Fruit fly (Drosophila melanogaster) whole organism, embryonic: ENCODE measurements around the gene CG1764.

ENCODE experiments used
- Aef1 ChIP-seq: fragments of 200-800 bp; sonication (Bioruptor generic); IDR thresholded peaks from 3 replicates; pipeline ENCODE4 v1.3.6; 2022; ENCODE audit warnings: missing biosample characterization, missing genetic modification characterization
- CG10147 ChIP-seq: fragments of 200-800 bp; sonication (Bioruptor generic); optimal IDR thresholded peaks from 2 replicates; lab custom pipeline; 2019; ENCODE audit warnings: missing biosample characterization, mild to moderate bottlenecking, missing genetic modification characterization, moderate library complexity
- CG10321 ChIP-seq: fragments of 200-800 bp; sonication (Bioruptor generic); IDR thresholded peaks from 2 replicates; pipeline ENCODE4 v1.3.6; 2022; ENCODE audit warnings: missing biosample characterization, missing genetic modification characterization
- CG11696 ChIP-seq: fragments of 200-800 bp; sonication (Bioruptor generic); IDR thresholded peaks from 2 replicates; pipeline ENCODE4 v1.3.6; 2022; ENCODE audit warnings: missing biosample characterization, missing genetic modification characterization
- CG12391 ChIP-seq: fragments of 200-800 bp; sonication (Bioruptor generic); optimal IDR thresholded peaks from 3 replicates; lab custom pipeline; 2018; ENCODE audit warnings: missing biosample characterization, mild to moderate bottlenecking, missing genetic modification characterization, moderate library complexity
- CG14667 ChIP-seq: fragments of 200-800 bp; sonication (Bioruptor generic); IDR thresholded peaks from 2 replicates; pipeline ENCODE4 v1.3.6; 2022; ENCODE audit warnings: missing biosample characterization, missing genetic modification characterization
- CG1602 ChIP-seq: fragments of 200-800 bp; sonication (Bioruptor generic); optimal IDR thresholded peaks from 3 replicates; lab custom pipeline; 2016; ENCODE audit warnings: missing biosample characterization, missing genetic modification characterization
- CG1647 ChIP-seq: fragments of 200-800 bp; sonication (Bioruptor generic); optimal IDR thresholded peaks from 3 replicates; lab custom pipeline; 2016; ENCODE audit warnings: missing biosample characterization, missing genetic modification characterization
- CG17361 ChIP-seq: fragments of 200-800 bp; sonication (Bioruptor generic); IDR thresholded peaks from 3 replicates; pipeline ENCODE4 v1.3.6; 2022; ENCODE audit warnings: missing biosample characterization, missing genetic modification characterization
- CG17612 ChIP-seq: fragments of 200-800 bp; sonication (Bioruptor generic); IDR thresholded peaks from 2 replicates; pipeline ENCODE4 v1.3.6; 2022; ENCODE audit warnings: missing biosample characterization, missing genetic modification characterization
- CG17802 ChIP-seq: fragments of 200-800 bp; sonication (Bioruptor generic); optimal IDR thresholded peaks from 2 replicates; lab custom pipeline; 2018; ENCODE audit warnings: missing biosample characterization, mild to moderate bottlenecking, missing genetic modification characterization, moderate library complexity
- CG2889 ChIP-seq: fragments of 200-800 bp; sonication (Bioruptor generic); IDR thresholded peaks from 3 replicates; pipeline ENCODE4 v1.3.6; 2022; ENCODE audit warnings: missing biosample characterization, missing genetic modification characterization
- CG32772 ChIP-seq: fragments of 200-800 bp; sonication (Bioruptor generic); IDR thresholded peaks from 2 replicates; pipeline ENCODE4 v1.3.6; 2022; ENCODE audit warnings: missing biosample characterization, missing genetic modification characterization
- CG5953 ChIP-seq: fragments of 200-800 bp; sonication (Bioruptor generic); IDR thresholded peaks from 2 replicates; pipeline ENCODE4 v1.3.6; 2022; ENCODE audit warnings: missing biosample characterization, missing genetic modification characterization
- CG6175 ChIP-seq: fragments of 200-800 bp; sonication (Bioruptor generic); IDR thresholded peaks from 3 replicates; pipeline ENCODE4 v1.3.6; 2022; ENCODE audit warnings: missing biosample characterization, missing genetic modification characterization
- CG6813 ChIP-seq: fragments of 200-800 bp; sonication (Bioruptor generic); optimal IDR thresholded peaks from 2 replicates; lab custom pipeline; 2017; ENCODE audit warnings: missing biosample characterization, missing genetic modification characterization, mild to moderate bottlenecking, moderate library complexity, missing genetic modification reagents
- CG7786 ChIP-seq: fragments of 200-800 bp; sonication (Bioruptor generic); optimal IDR thresholded peaks from 2 replicates; lab custom pipeline; 2016; ENCODE audit warnings: missing biosample characterization, missing genetic modification characterization
- CG7987 ChIP-seq: fragments of 200-800 bp; sonication (Bioruptor generic); optimal IDR thresholded peaks from 2 replicates; lab custom pipeline; 2018; ENCODE audit warnings: missing biosample characterization, mild to moderate bottlenecking, missing genetic modification characterization, moderate library complexity
- CG8281 ChIP-seq: fragments of 200-800 bp; sonication (Bioruptor generic); optimal IDR thresholded peaks from 2 replicates; lab custom pipeline; 2018; ENCODE audit warnings: missing biosample characterization, mild to moderate bottlenecking, missing genetic modification characterization, moderate library complexity
- CrebB ChIP-seq: fragments of 200-800 bp; sonication (Bioruptor generic); optimal IDR thresholded peaks from 3 replicates; lab custom pipeline; 2018; ENCODE audit warnings: missing biosample characterization, mild to moderate bottlenecking, missing genetic modification characterization
- D19A ChIP-seq: fragments of 200-800 bp; optimal IDR thresholded peaks from 3 replicates; lab custom pipeline; 2019; ENCODE audit warnings: missing biosample characterization, mild to moderate bottlenecking, missing genetic modification characterization, moderate library complexity
- Ets97D ChIP-seq: fragments of 200-800 bp; sonication (Bioruptor generic); optimal IDR thresholded peaks from 3 replicates; lab custom pipeline; 2016; ENCODE audit warnings: missing biosample characterization, missing genetic modification characterization
- Hmr ChIP-seq: fragments of 200-800 bp; sonication (Bioruptor generic); optimal IDR thresholded peaks from 3 replicates; lab custom pipeline; 2017; ENCODE audit warnings: mild to moderate bottlenecking, missing biosample characterization, missing genetic modification reagents, missing genetic modification characterization
- Hr3 ChIP-seq: fragments of 200-800 bp; sonication (Bioruptor generic); optimal IDR thresholded peaks from 3 replicates; lab custom pipeline; 2016; ENCODE audit warnings: missing biosample characterization, missing genetic modification characterization
- Max ChIP-seq: fragments of 200-800 bp; sonication (Bioruptor generic); optimal IDR thresholded peaks from 2 replicates; lab custom pipeline; 2016; ENCODE audit warnings: missing biosample characterization, mild to moderate bottlenecking, missing genetic modification characterization
- Meics ChIP-seq: fragments of 200-800 bp; sonication (Bioruptor generic); optimal IDR thresholded peaks from 2 replicates; lab custom pipeline; 2017; ENCODE audit warnings: missing biosample characterization, mild to moderate bottlenecking, missing genetic modification characterization
- NC2α ChIP-seq: fragments of 200-800 bp; sonication (Bioruptor generic); optimal IDR thresholded peaks from 2 replicates; lab custom pipeline; 2016; ENCODE audit warnings: missing biosample characterization, missing genetic modification characterization
- abd-A ChIP-seq: fragments of 200-800 bp; sonication (Bioruptor generic); optimal IDR thresholded peaks from 3 replicates; lab custom pipeline; 2019; ENCODE audit warnings: missing biosample characterization, mild to moderate bottlenecking, missing genetic modification characterization, moderate library complexity
- ap ChIP-seq: fragments of 200-800 bp; sonication (Bioruptor generic); IDR thresholded peaks from 2 replicates; pipeline ENCODE4 v1.3.6; 2022; ENCODE audit warnings: missing biosample characterization, missing genetic modification characterization
- bbx ChIP-seq: fragments of 200-800 bp; sonication (Bioruptor generic); IDR thresholded peaks from 2 replicates; pipeline ENCODE4 v1.3.6; 2022; ENCODE audit warnings: missing biosample characterization, missing genetic modification characterization; ENCODE audit not compliant: partially characterized antibody
- cato ChIP-seq: fragments of 200-800 bp; sonication (Bioruptor generic); optimal IDR thresholded peaks from 2 replicates; lab custom pipeline; 2016; ENCODE audit warnings: missing biosample characterization, missing genetic modification characterization, borderline replicate concordance
- caup ChIP-seq: fragments of 200-800 bp; sonication (Bioruptor generic); optimal IDR thresholded peaks from 3 replicates; lab custom pipeline; 2017; ENCODE audit warnings: missing biosample characterization, mild to moderate bottlenecking, missing genetic modification characterization, moderate library complexity; ENCODE audit not compliant: severe bottlenecking
- cwo ChIP-seq: fragments of 200-800 bp; sonication (Bioruptor generic); optimal IDR thresholded peaks from 3 replicates; lab custom pipeline; 2017; ENCODE audit warnings: missing biosample characterization, missing genetic modification characterization, mild to moderate bottlenecking, moderate library complexity, missing genetic modification reagents
- gfzf ChIP-seq: fragments of 200-800 bp; sonication (Bioruptor generic); optimal IDR thresholded peaks from 2 replicates; lab custom pipeline; 2016; ENCODE audit warnings: missing biosample characterization, mild to moderate bottlenecking, missing genetic modification characterization, moderate library complexity
- gro ChIP-seq: fragments of 200-800 bp; sonication (Bioruptor generic); optimal IDR thresholded peaks from 2 replicates; lab custom pipeline; 2016; ENCODE audit warnings: missing biosample characterization, missing genetic modification characterization
- jing ChIP-seq: fragments of 200-800 bp; sonication (Bioruptor generic); optimal IDR thresholded peaks from 2 replicates; lab custom pipeline; 2018; ENCODE audit warnings: missing biosample characterization, mild to moderate bottlenecking, missing genetic modification characterization
- kah ChIP-seq: fragments of 200-800 bp; sonication (Bioruptor generic); optimal IDR thresholded peaks from 2 replicates; lab custom pipeline; 2018; ENCODE audit warnings: missing biosample characterization, mild to moderate bottlenecking, missing genetic modification characterization
- lab ChIP-seq: fragments of 200-800 bp; sonication (Bioruptor generic); optimal IDR thresholded peaks from 3 replicates; lab custom pipeline; 2017; ENCODE audit warnings: missing biosample characterization, missing genetic modification characterization, mild to moderate bottlenecking, moderate library complexity, missing genetic modification reagents
- lilli ChIP-seq: fragments of 200-800 bp; sonication (Bioruptor generic); optimal IDR thresholded peaks from 3 replicates; lab custom pipeline; 2016; ENCODE audit warnings: missing biosample characterization, missing genetic modification characterization
- lmd ChIP-seq: fragments of 200-800 bp; sonication (Bioruptor generic); IDR thresholded peaks from 2 replicates; pipeline ENCODE4 v1.3.6; 2022; ENCODE audit warnings: missing biosample characterization, missing genetic modification characterization
- nmo ChIP-seq: fragments of 200-800 bp; sonication (Bioruptor generic); optimal IDR thresholded peaks from 2 replicates; lab custom pipeline; 2018; ENCODE audit warnings: missing biosample characterization, mild to moderate bottlenecking, missing genetic modification characterization, moderate library complexity
- odd ChIP-seq: fragments of 200-800 bp; sonication (Bioruptor generic); optimal IDR thresholded peaks from 2 replicates; lab custom pipeline; 2017; ENCODE audit warnings: missing biosample characterization, mild to moderate bottlenecking, missing genetic modification characterization
- peb ChIP-seq: fragments of 200-800 bp; sonication (Bioruptor generic); IDR thresholded peaks from 2 replicates; pipeline ENCODE4 v1.3.6; 2022; ENCODE audit warnings: missing biosample characterization, missing genetic modification characterization
- prd ChIP-seq, 3 experiments: fragments of >200 bp in 2 of 3; fragments of 200-800 bp in 1 of 3; sonication (Bioruptor generic) in 1 of 3; optimal IDR thresholded peaks in 2 of 3; IDR thresholded peaks in 1 of 3; 2 replicates in 2 of 3; 3 replicates in 1 of 3; pipeline versions ENCODE4 v1.3.6 to Lab custom; 2017 to 2022; ENCODE audit warnings: missing biosample characterization in 1 of 3, missing genetic modification characterization in 1 of 3
- row ChIP-seq: fragments of 200-800 bp; sonication (Bioruptor generic); IDR thresholded peaks from 3 replicates; pipeline ENCODE4 v1.3.6; 2022; ENCODE audit warnings: missing biosample characterization, missing genetic modification characterization
- sens-2 ChIP-seq: fragments of 200-800 bp; sonication (Bioruptor generic); IDR thresholded peaks from 2 replicates; pipeline ENCODE4 v1.3.6; 2022; ENCODE audit warnings: missing biosample characterization, missing genetic modification characterization
- unc-4 ChIP-seq: fragments of 200-800 bp; sonication (Bioruptor generic); IDR thresholded peaks from 2 replicates; pipeline ENCODE4 v1.3.6; 2022; ENCODE audit warnings: missing biosample characterization, missing genetic modification characterization; ENCODE audit not compliant: partially characterized antibody
- yki ChIP-seq: fragments of >200 bp; optimal IDR thresholded peaks from 3 replicates; lab custom pipeline; 2018

CG1764 gene

dm6 chrX:13277580-13278467 lies 24.4 kb downstream of the CG1764 start (continued):
- TF ChIP-seq lab (GFP tag; lab: Kevin White, UChicago) (peak; percentile 39), jing (GFP tag; lab: Kevin White, UChicago) (no peak), gro (no peak), Max (GFP tag; lab: Kevin White, UChicago) (no peak), peb (GFP tag; lab: Robert Waterston, UW) (no peak), kah (GFP tag; lab: Kevin White, UChicago) (no peak), CG17802 (tag; lab: Kevin White, UChicago) (no peak), Hr3 (GFP tag; lab: Kevin White, UChicago) (no peak), CG10321 (GFP tag; lab: Robert Waterston, UW) (no peak), CG6813 (GFP tag; lab: Kevin White, UChicago) (no peak), CG10147 (peak; percentile 7), CG12391 (tag; lab: Kevin White, UChicago) (peak; percentile 30), bbx (GFP tag; lab: Robert Waterston, UW) (0 out of 2 replicates have a peak, but pooled peaks have one; percentile 11), gfzf (GFP tag; lab: Kevin White, UChicago) (no peak), caup (GFP tag; lab: Kevin White, UChicago) (no peak), CG2889 (GFP tag; lab: Robert Waterston, UW) (no peak), CrebB (tag; lab: Kevin White, UChicago) (no peak), CG7987 (GFP tag; lab: Kevin White, UChicago) (no peak), odd (no peak), D19A (tag; lab: Kevin White, UChicago) (peak; percentile 81), sens-2 (no peak), cwo (GFP tag; lab: Kevin White, UChicago) (no peak), row (peak; percentile 32), Meics (GFP tag; lab: Kevin White, UChicago) (peak; percentile 9), prd (optimal IDR thresholded peaks at IDR 0.05; lab: Kevin White, UChicago) (no peak), prd (GFP tag; IDR thresholded peaks at IDR 0.05; lab: Robert Waterston, UW) (peak; percentile 39; the same call in 1 of the 3 replicates), Hmr (no peak), lilli (GFP tag; lab: Kevin White, UChicago) (no peak), CG17361 (GFP tag; lab: Robert Waterston, UW) (peak; percentile 49; the same call in 1 of the 3 replicates), ap (GFP tag; lab: Robert Waterston, UW) (no peak), Aef1 (GFP tag; lab: Robert Waterston, UW) (no peak), lmd (GFP tag; lab: Robert Waterston, UW) (0 out of 2 replicates have a peak, but pooled peaks have one; percentile 6), CG8281 (tag; lab: Kevin White, UChicago) (no peak), CG5953 (GFP tag; lab: Robert Waterston, UW) (no peak), nmo (GFP tag; lab: Kevin White, UChicago) (no peak), CG32772 (GFP tag; lab: Robert Waterston, UW) (no peak), CG17612 (GFP tag; lab: Robert Waterston, UW) (no peak), CG1647 (GFP tag; lab: Kevin White, UChicago) (peak; percentile 24), CG1602 (no peak), CG7786 (GFP tag; lab: Kevin White, UChicago) (no peak), unc-4 (GFP tag; lab: Robert Waterston, UW) (no peak), CG6175 (no peak), CG11696 (GFP tag; lab: Robert Waterston, UW) (peak; percentile 96), cato (GFP tag; lab: Kevin White, UChicago) (no peak), yki (lab: Kevin White, UChicago) (no peak), abd-A (no peak), CG14667 (GFP tag; lab: Robert Waterston, UW) (no peak), Ets97D (GFP tag; lab: Kevin White, UChicago) (no peak), NC2α (no peak)
